Worm (Caenorhabditis elegans) whole organism, L2 larva: ENCODE measurements around the gene pgp-7.

Experiments used
- C34F6.9 ChIP-seq: fragments of 150-350 bp; optimal IDR thresholded peaks from 2 replicates; lab custom pipeline; 2014; ENCODE audit warnings: missing biosample characterization, missing genetic modification characterization
- R02D3.7 ChIP-seq: fragments of 150-350 bp; optimal IDR thresholded peaks from 2 replicates; lab custom pipeline; 2014; ENCODE audit warnings: missing biosample characterization, missing genetic modification characterization
- Y55F3AM.14 ChIP-seq: fragments of 200-800 bp; sonication (Bioruptor generic); optimal IDR thresholded peaks from 2 replicates; lab custom pipeline; 2018; ENCODE audit warnings: mild to moderate bottlenecking, missing genetic modification characterization, missing compliant biosample characterization
- ZK546.5 ChIP-seq: sonication (generic microtip); optimal IDR thresholded peaks from 2 replicates; lab custom pipeline; 2017; ENCODE audit warnings: missing biosample characterization, missing genetic modification characterization
- alr-1 ChIP-seq: fragments of 150-350 bp; optimal IDR thresholded peaks from 2 replicates; lab custom pipeline; 2014; ENCODE audit warnings: missing biosample characterization, missing genetic modification characterization
- aly-2 ChIP-seq: fragments of 150-350 bp; optimal IDR thresholded peaks from 2 replicates; lab custom pipeline; 2014; ENCODE audit warnings: missing biosample characterization, missing genetic modification characterization
- ama-1 ChIP-seq: fragments of 150-350 bp; optimal IDR thresholded peaks from 2 replicates; lab custom pipeline; 2018; ENCODE audit warnings: inconsistent platforms
- blmp-1 ChIP-seq: sonication (generic microtip); optimal IDR thresholded peaks from 2 replicates; lab custom pipeline; 2017; ENCODE audit warnings: missing genetic modification characterization, mild to moderate bottlenecking, missing compliant biosample characterization, antibody characterized with exemption, moderate library complexity; ENCODE audit not compliant: insufficient read depth
- ceh-16 ChIP-seq: fragments of 150-350 bp; optimal IDR thresholded peaks from 2 replicates; lab custom pipeline; 2014; ENCODE audit warnings: missing biosample characterization, missing genetic modification characterization
- ceh-82 ChIP-seq: fragments of 150-350 bp; optimal IDR thresholded peaks from 2 replicates; lab custom pipeline; 2014; ENCODE audit warnings: missing biosample characterization, missing genetic modification characterization
- crh-2 ChIP-seq: sonication (generic microtip); optimal IDR thresholded peaks from 2 replicates; lab custom pipeline; 2017; ENCODE audit warnings: missing biosample characterization, missing genetic modification characterization
- egl-27 ChIP-seq: sonication (generic microtip); optimal IDR thresholded peaks from 3 replicates; lab custom pipeline; 2017; ENCODE audit warnings: missing biosample characterization, missing genetic modification reagents, missing genetic modification characterization
- elt-1 ChIP-seq: fragments of 150-350 bp; optimal IDR thresholded peaks from 2 replicates; lab custom pipeline; 2014; ENCODE audit warnings: missing biosample characterization, missing genetic modification characterization
- fos-1 ChIP-seq: fragments of 150-350 bp; optimal IDR thresholded peaks from 2 replicates; lab custom pipeline; 2014; ENCODE audit warnings: missing biosample characterization, missing genetic modification characterization
- gmeb-1 ChIP-seq: fragments of 150-350 bp; optimal IDR thresholded peaks from 2 replicates; lab custom pipeline; 2014; ENCODE audit warnings: missing biosample characterization, missing genetic modification characterization
- lin-11 ChIP-seq: fragments of 150-350 bp; sonication (generic microtip); optimal IDR thresholded peaks from 2 replicates; lab custom pipeline; 2014; ENCODE audit warnings: missing biosample characterization, missing genetic modification characterization, inconsistent platforms, mixed read lengths
- lin-13 ChIP-seq: fragments of 150-350 bp; optimal IDR thresholded peaks from 2 replicates; lab custom pipeline; 2014; ENCODE audit warnings: missing biosample characterization, missing genetic modification reagents, missing genetic modification characterization
- lsy-2 ChIP-seq, 2 experiments: fragments of 150-350 bp in 1 of 2; sonication (generic microtip) in 1 of 2; optimal IDR thresholded peaks; 2 replicates each; lab custom pipeline; 2014 to 2017; ENCODE audit warnings: missing biosample characterization in 2 of 2, missing genetic modification characterization in 2 of 2
- mbf-1 ChIP-seq: sonication (generic microtip); optimal IDR thresholded peaks from 2 replicates; lab custom pipeline; 2017; ENCODE audit warnings: missing biosample characterization, missing genetic modification characterization
- nhr-10 ChIP-seq: sonication (generic microtip); optimal IDR thresholded peaks from 2 replicates; lab custom pipeline; 2017; ENCODE audit warnings: missing biosample characterization, missing genetic modification characterization
- nhr-23 ChIP-seq: fragments of 150-350 bp; optimal IDR thresholded peaks from 2 replicates; lab custom pipeline; 2014; ENCODE audit warnings: missing biosample characterization, missing genetic modification reagents, missing genetic modification characterization
- nhr-25 ChIP-seq: fragments of 150-350 bp; sonication (generic microtip); optimal IDR thresholded peaks from 3 replicates; lab custom pipeline; 2014; ENCODE audit warnings: missing biosample characterization, missing genetic modification characterization
- nhr-6 ChIP-seq: fragments of 150-350 bp; optimal IDR thresholded peaks from 2 replicates; lab custom pipeline; 2014; ENCODE audit warnings: missing biosample characterization, missing genetic modification characterization
- nhr-77 ChIP-seq: fragments of 150-350 bp; optimal IDR thresholded peaks from 2 replicates; lab custom pipeline; 2014; ENCODE audit warnings: missing biosample characterization, missing genetic modification characterization
- peb-1 ChIP-seq: fragments of 150-350 bp; optimal IDR thresholded peaks from 2 replicates; lab custom pipeline; 2014; ENCODE audit warnings: missing biosample characterization, missing genetic modification characterization
- sma-3 ChIP-seq: sonication (generic microtip); optimal IDR thresholded peaks from 2 replicates; lab custom pipeline; 2016; ENCODE audit warnings: missing genetic modification reagents, missing genetic modification characterization, missing compliant biosample characterization
- snpc-4 ChIP-seq: fragments of 150-350 bp; optimal IDR thresholded peaks from 2 replicates; lab custom pipeline; 2014; ENCODE audit warnings: missing biosample characterization, missing genetic modification characterization
- unc-39 ChIP-seq: fragments of 150-350 bp; optimal IDR thresholded peaks from 2 replicates; lab custom pipeline; 2014; ENCODE audit warnings: missing biosample characterization, missing genetic modification characterization
- unc-55 ChIP-seq: fragments of 150-350 bp; sonication (generic microtip); optimal IDR thresholded peaks from 3 replicates; lab custom pipeline; 2014; ENCODE audit warnings: missing biosample characterization, missing genetic modification reagents, missing genetic modification characterization
- unc-62 ChIP-seq: fragments of 150-350 bp; optimal IDR thresholded peaks from 2 replicates; lab custom pipeline; 2014; ENCODE audit warnings: missing biosample characterization, missing genetic modification reagents, missing genetic modification characterization
- zag-1 ChIP-seq: fragments of 150-350 bp; optimal IDR thresholded peaks from 2 replicates; lab custom pipeline; 2014; ENCODE audit warnings: missing biosample characterization, missing genetic modification characterization
- ztf-1 ChIP-seq: fragments of 200-800 bp; sonication (Bioruptor generic); conservative IDR thresholded peaks from 2 replicates; pipeline ENCODE4 v1.3.6; 2022; ENCODE audit warnings: missing genetic modification characterization, missing compliant biosample characterization
- ztf-11 ChIP-seq: sonication (generic microtip); optimal IDR thresholded peaks from 2 replicates; lab custom pipeline; 2017; ENCODE audit warnings: missing biosample characterization, missing genetic modification characterization
- ztf-4 ChIP-seq: fragments of 150-350 bp; optimal IDR thresholded peaks from 2 replicates; lab custom pipeline; 2014; ENCODE audit warnings: missing biosample characterization, missing genetic modification characterization

Gene pgp-7

DNA sequence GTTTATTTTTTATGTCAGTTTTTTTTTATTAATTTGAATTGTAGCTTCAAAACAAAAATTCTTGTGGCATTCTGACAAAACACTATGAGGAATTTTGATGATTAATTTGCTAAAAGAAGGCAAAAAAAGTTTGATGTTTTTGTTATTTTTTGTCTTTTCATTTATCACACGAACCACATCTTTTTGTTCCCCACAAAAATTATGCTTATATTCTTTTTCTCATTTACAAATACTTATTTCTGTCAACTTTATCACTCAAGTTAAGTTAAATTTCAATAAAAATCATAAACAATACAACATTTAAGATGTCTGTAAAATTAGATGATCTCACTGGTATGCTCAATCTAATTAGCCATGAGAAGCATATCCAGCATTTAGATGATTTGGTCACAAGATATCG is 18.2 kb upstream of the pgp-7 start, which contains the start of gene F47B10.6:
TSS of gene F47B10.6 (plus strand) at position 301 of the 400 bp plus-strand sequence.
- TF ChIP-seq unc-62 (GFP tag; lab: Kevin White, UChicago) (no peak), ztf-11 (tag; lab: Kevin White, UChicago) (no peak), fos-1 (tag; lab: Kevin White, UChicago) (no peak), unc-55 (no peak), mbf-1 (tag; lab: Kevin White, UChicago) (no peak), ZK546.5 (tag; lab: Kevin White, UChicago) (no peak), lsy-2 (tag; optimal IDR thresholded peaks at IDR 0.05; lab: Kevin White, UChicago) (no peak), lin-13 (GFP tag; lab: Kevin White, UChicago) (no peak), ceh-82 (tag; lab: Kevin White, UChicago) (no peak), unc-39 (tag; lab: Kevin White, UChicago) (no peak), ztf-1 (GFP tag; lab: Robert Waterston, UW) (no peak), gmeb-1 (no peak), alr-1 (no peak), snpc-4 (tag; lab: Kevin White, UChicago) (no peak), lin-11 (tag; lab: Kevin White, UChicago) (no peak), aly-2 (tag; lab: Kevin White, UChicago) (no peak), blmp-1 (no peak), nhr-10 (tag; lab: Kevin White, UChicago) (no peak), Y55F3AM.14 (GFP tag; lab: Kevin White, UChicago) (no peak), egl-27 (tag; lab: Kevin White, UChicago) (no peak)
- TF ChIP-seq, all 48 proteins: peak for 0

DNA sequence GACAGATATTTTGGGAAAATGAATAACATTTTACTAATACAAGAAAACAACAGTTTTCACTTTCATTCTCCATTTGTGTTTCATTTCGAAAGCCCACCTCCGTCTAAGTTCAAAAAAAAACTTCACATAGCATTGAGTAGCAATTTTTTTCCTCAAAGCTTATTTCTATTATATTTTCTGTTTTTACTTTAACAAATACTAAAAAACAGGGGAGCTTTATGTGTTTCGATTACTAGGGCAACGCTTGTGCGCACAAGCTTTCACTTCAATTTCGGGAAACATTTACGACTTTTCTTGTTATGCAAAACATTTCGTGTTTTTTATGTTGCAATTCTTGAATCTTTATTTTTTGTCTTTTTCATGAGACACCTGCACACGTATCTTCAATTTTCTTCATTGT is 15.8 kb upstream of the pgp-7 start, which contains the start of gene T21E8.5:
TSS of gene T21E8.5 (plus strand) at position 301 of the 400 bp plus-strand sequence.
- TF ChIP-seq crh-2 (no peak), nhr-6 (tag; lab: Kevin White, UChicago) (no peak), ceh-16 (tag; lab: Kevin White, UChicago) (no peak), blmp-1 (no peak), nhr-23 (tag; lab: Kevin White, UChicago) (no peak), Y55F3AM.14 (GFP tag; lab: Kevin White, UChicago) (no peak), lsy-2 (tag; optimal IDR thresholded peaks at IDR 0.05; lab: Kevin White, UChicago) (no peak)
- TF ChIP-seq, all 48 proteins: peak for 0

DNA sequence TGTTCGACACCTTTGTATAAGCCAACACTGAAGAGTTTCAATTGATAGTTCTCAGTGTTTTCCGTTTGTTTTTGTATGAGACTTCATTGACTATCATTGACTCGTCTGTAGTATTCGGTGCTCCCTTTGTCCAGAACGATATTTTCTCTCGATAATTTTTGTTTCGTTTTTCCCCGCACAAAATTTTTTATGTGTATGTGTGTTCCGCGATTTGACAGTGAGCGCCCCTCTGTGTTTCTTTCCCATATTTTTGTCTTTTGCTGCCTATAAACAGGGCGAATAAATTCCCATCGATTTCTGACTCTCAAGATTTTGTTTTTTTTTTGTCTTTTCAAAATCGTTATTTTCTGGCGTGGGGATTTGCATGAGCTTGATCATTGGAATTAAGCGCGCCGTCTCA is 13.2 kb upstream of the pgp-7 start, which contains the start of gene T21E8.7:
TSS of gene T21E8.7 (plus strand) at position 301 of the 400 bp plus-strand sequence.
- TF ChIP-seq nhr-25 (tag; lab: Kevin White, UChicago) (no peak), nhr-77 (no peak), fos-1 (tag; lab: Kevin White, UChicago) (no peak), ztf-1 (GFP tag; lab: Robert Waterston, UW) (no peak), lin-13 (GFP tag; lab: Kevin White, UChicago) (no peak), peb-1 (tag; lab: Kevin White, UChicago) (no peak), ztf-4 (tag; lab: Kevin White, UChicago) (no peak), elt-1 (tag; lab: Kevin White, UChicago) (no peak), C34F6.9 (tag; lab: Kevin White, UChicago) (no peak), ama-1 (lab: Kevin White, UChicago) (no peak), snpc-4 (tag; lab: Kevin White, UChicago) (no peak)

DNA sequence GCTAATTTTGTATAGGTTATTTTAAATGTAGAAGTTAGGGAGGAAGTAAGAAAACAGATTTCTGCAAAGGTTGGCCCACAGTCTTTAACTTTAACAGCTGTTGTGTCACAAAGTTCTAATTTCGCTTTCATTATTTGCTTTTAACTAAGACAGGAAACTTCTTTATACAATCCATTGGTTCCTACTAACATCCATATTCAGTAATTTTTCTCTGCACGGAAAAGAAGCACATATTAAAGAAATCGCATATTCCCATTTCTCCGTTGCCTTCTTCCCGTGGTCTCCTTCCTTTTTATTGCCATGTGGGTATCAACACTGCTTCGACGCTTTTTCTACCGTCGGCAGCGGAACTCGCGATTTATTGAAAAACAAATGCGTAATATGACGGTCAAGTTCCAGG is 11.9 kb upstream of the pgp-7 start, which contains the start of gene T21E8.6:
TSS of gene T21E8.6 (plus strand) at position 301 of the 400 bp plus-strand sequence.
- TF ChIP-seq nhr-6 (tag; lab: Kevin White, UChicago) (no peak), zag-1 (no peak), alr-1 (no peak), R02D3.7 (tag; lab: Kevin White, UChicago) (no peak)

DNA sequence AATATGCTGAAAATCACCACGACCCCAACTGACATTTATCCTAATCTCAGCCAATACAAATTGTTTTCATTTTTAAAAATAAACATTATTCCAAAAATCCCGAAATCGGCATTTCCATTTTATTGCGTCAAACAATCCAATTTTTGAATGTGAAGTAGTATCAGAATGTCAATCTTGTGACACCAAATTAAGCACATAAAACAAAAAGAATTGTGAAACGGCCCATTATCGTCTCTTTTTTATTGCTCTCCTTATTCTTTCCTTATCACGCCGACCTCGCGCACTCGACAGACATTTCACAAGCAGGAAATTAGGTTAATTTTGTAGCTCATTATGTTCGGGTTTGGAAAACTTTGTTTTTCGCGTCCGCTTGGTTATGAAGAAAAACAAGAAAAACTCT is 10.5 kb upstream of the pgp-7 start, which contains the start of gene T21E8.4:
TSS of gene T21E8.4 (plus strand) at position 301 of the 400 bp plus-strand sequence.
- TF ChIP-seq ztf-11 (tag; lab: Kevin White, UChicago) (no peak), lsy-2 (tag; optimal IDR thresholded peaks at IDR 0.05; lab: Kevin White, UChicago) (no peak), zag-1 (no peak), sma-3 (no peak), ztf-1 (GFP tag; lab: Robert Waterston, UW) (no peak), lin-13 (GFP tag; lab: Kevin White, UChicago) (no peak), mbf-1 (tag; lab: Kevin White, UChicago) (no peak)
